Fruit fly (Drosophila melanogaster): ENCODE data around the gene CG13807.

Gene CG13807

DNA sequence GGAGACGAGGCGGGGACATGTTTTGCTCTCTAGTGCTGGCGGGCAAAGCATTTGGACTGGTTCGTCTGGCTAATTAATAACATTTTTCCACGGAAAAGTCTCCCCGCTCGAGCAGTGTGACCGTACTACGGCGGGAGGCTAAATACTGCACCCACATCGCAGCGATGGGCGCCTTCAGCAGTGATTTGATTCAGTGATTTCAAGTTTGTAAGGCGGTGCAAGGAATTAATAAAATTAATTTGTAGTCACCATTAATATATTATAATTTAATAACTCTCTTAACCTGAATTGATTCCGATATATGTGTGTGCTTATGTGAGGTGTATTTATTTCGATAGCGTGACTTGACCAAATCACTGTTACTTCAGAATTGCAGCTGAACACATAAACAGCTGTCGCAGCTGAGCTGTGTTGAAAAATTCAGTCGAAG, at the start of gene CG13807, which contains the start of gene oxt (continued):
- TF ChIP-seq HLH4C (GFP tag; IDR thresholded peaks at IDR 0.05; ENCODE audit: partially characterized antibody) (no peak), HHEX (GFP tag; optimal IDR thresholded peaks at IDR 0.05) (peak; percentile 87), gem (tag; optimal IDR thresholded peaks at IDR 0.05) (peak; percentile 93), CrebB (tag; optimal IDR thresholded peaks at IDR 0.05) (peak; percentile 64), Hand (GFP tag; optimal IDR thresholded peaks at IDR 0.05) (peak; percentile 62), Dip3 (GFP tag; optimal IDR thresholded peaks at IDR 0.05) (peak; percentile 40), Drgx (GFP tag; IDR thresholded peaks at IDR 0.05) (peak; percentile 85), jing (GFP tag; optimal IDR thresholded peaks at IDR 0.05) (peak; percentile 72), CG17385 (GFP tag; optimal IDR thresholded peaks at IDR 0.05) (peak; percentile 78), run (tag; optimal IDR thresholded peaks at IDR 0.05) (peak; percentile 32), sqz (GFP tag; optimal IDR thresholded peaks at IDR 0.05) (no peak), Lpt (GFP tag; optimal IDR thresholded peaks at IDR 0.05) (no peak), CG13123 (GFP tag; optimal IDR thresholded peaks at IDR 0.05) (peak; percentile 60), cas (GFP tag; IDR thresholded peaks at IDR 0.05) (peak; percentile 49; the same call in 1 of the 2 replicates), ap (GFP tag; IDR thresholded peaks at IDR 0.05) (peak; percentile 69), CG4730 (GFP tag; IDR thresholded peaks at IDR 0.05) (peak; percentile 80), CG15601 (tag; optimal IDR thresholded peaks at IDR 0.05) (peak; percentile 84), Taf1 (GFP tag; IDR thresholded peaks at IDR 0.05) (peak; percentile 77), slou (GFP tag; optimal IDR thresholded peaks at IDR 0.05) (peak; percentile 42), CG33557 (GFP tag; optimal IDR thresholded peaks at IDR 0.05) (peak; percentile 80), Opbp (GFP tag; IDR thresholded peaks at IDR 0.05; ENCODE audit: partially characterized antibody) (no peak), CG11504 (tag; optimal IDR thresholded peaks at IDR 0.05) (peak; percentile 84), CG10147 (GFP tag; optimal IDR thresholded peaks at IDR 0.05) (peak; percentile 80), stwl (tag; optimal IDR thresholded peaks at IDR 0.05) (peak; percentile 86), trem (tag; optimal IDR thresholded peaks at IDR 0.05) (peak; percentile 88), CHES-1-like (GFP tag; optimal IDR thresholded peaks at IDR 0.05) (no peak), aop (GFP tag; IDR thresholded peaks at IDR 0.05) (peak; percentile 67), Scr (GFP tag; IDR thresholded peaks at IDR 0.05; ENCODE audit: partially characterized antibody) (peak; percentile 42; the same call in 1 of the 2 replicates), CG10321 (GFP tag; IDR thresholded peaks at IDR 0.05) (peak; percentile 47; the same call in 1 of the 2 replicates), salm (tag; optimal IDR thresholded peaks at IDR 0.05) (peak; percentile 70), Dfd (GFP tag; optimal IDR thresholded peaks at IDR 0.05) (no peak), CG14860 (GFP tag; IDR thresholded peaks at IDR 0.05; ENCODE audit: partially characterized antibody) (no peak), tin (GFP tag; optimal IDR thresholded peaks at IDR 0.05) (peak; percentile 83), maf-S (GFP tag; optimal IDR thresholded peaks at IDR 0.05) (no peak), nau (GFP tag; optimal IDR thresholded peaks at IDR 0.05) (no peak), CG7839 (tag; optimal IDR thresholded peaks at IDR 0.05) (peak; percentile 91), CG8765 (GFP tag; IDR thresholded peaks at IDR 0.05) (peak; percentile 81), NK7.1 (GFP tag; optimal IDR thresholded peaks at IDR 0.05) (no peak), pan (optimal IDR thresholded peaks at IDR 0.05) (no peak), pan (GFP tag; optimal IDR thresholded peaks at IDR 0.05 in 1 of 2, IDR thresholded peaks at IDR 0.05 in 1 of 2) (peak in 1 of 2 experiments; percentile 94), bsh (GFP tag; optimal IDR thresholded peaks at IDR 0.05) (peak in 1 of 2 experiments; percentile 89), Fer2 (tag; optimal IDR thresholded peaks at IDR 0.05) (peak; percentile 85), jigr1 (GFP tag; IDR thresholded peaks at IDR 0.05) (peak; percentile 57; the same call in 1 of the 3 replicates), CG6683 (GFP tag; optimal IDR thresholded peaks at IDR 0.05) (peak; percentile 70), Mrtf (GFP tag; IDR thresholded peaks at IDR 0.05) (peak; percentile 87), CoRest (tag; optimal IDR thresholded peaks at IDR 0.05) (peak; percentile 94), Six4 (GFP tag; optimal IDR thresholded peaks at IDR 0.05) (peak; percentile 81), yki (optimal IDR thresholded peaks at IDR 0.05) (no peak), CG9727 (GFP tag; optimal IDR thresholded peaks at IDR 0.05) (peak; percentile 89), dati (GFP tag; IDR thresholded peaks at IDR 0.05) (0 out of 2 replicates have a peak, but pooled peaks have one; percentile 35), mirr (GFP tag; optimal IDR thresholded peaks at IDR 0.05) (peak; percentile 58)

Data from whole organism, embryonic.